Worm (Caenorhabditis elegans) whole organism, L4/young adult: ENCODE data around the gene uggt-1.

Experiments
- dao-5 ChIP-seq: sonication (generic microtip); optimal IDR thresholded peaks from 2 replicates; lab custom pipeline; 2016; ENCODE audit warnings: missing genotype, missing genetic modification characterization, moderate library complexity, missing compliant biosample characterization
- him-1 ChIP-seq: sonication (generic microtip); optimal IDR thresholded peaks from 2 replicates; lab custom pipeline; 2016; ENCODE audit warnings: missing genotype, missing genetic modification reagents, missing genetic modification characterization, missing compliant biosample characterization

ce11 chrX:7478476-7478875, 22.3 kb downstream of the uggt-1 start:
- no peak for TF ChIP-seq dao-5
- TF ChIP-seq him-1 (tag; lab: Kevin White, UChicago): no peak
